Worm (Caenorhabditis elegans) whole organism, L2 larva: Measurements from ENCODE around the gene ugt-35.

Experiments
- C34F6.9 ChIP-seq: fragments of 150-350 bp; optimal IDR thresholded peaks from 2 replicates; lab custom pipeline; 2014; ENCODE audit warnings: missing biosample characterization, missing genetic modification characterization
- F13H6.1 ChIP-seq: sonication (generic microtip); optimal IDR thresholded peaks from 2 replicates; lab custom pipeline; 2016; ENCODE audit warnings: missing genetic modification characterization, missing compliant biosample characterization
- R02D3.7 ChIP-seq: fragments of 150-350 bp; optimal IDR thresholded peaks from 2 replicates; lab custom pipeline; 2014; ENCODE audit warnings: missing biosample characterization, missing genetic modification characterization
- Y55F3AM.14 ChIP-seq: fragments of 200-800 bp; sonication (Bioruptor generic); optimal IDR thresholded peaks from 2 replicates; lab custom pipeline; 2018; ENCODE audit warnings: mild to moderate bottlenecking, missing genetic modification characterization, missing compliant biosample characterization
- ZK546.5 ChIP-seq: sonication (generic microtip); optimal IDR thresholded peaks from 2 replicates; lab custom pipeline; 2017; ENCODE audit warnings: missing biosample characterization, missing genetic modification characterization
- alr-1 ChIP-seq: fragments of 150-350 bp; optimal IDR thresholded peaks from 2 replicates; lab custom pipeline; 2014; ENCODE audit warnings: missing biosample characterization, missing genetic modification characterization
- aly-2 ChIP-seq: fragments of 150-350 bp; optimal IDR thresholded peaks from 2 replicates; lab custom pipeline; 2014; ENCODE audit warnings: missing biosample characterization, missing genetic modification characterization
- ama-1 ChIP-seq: fragments of 150-350 bp; optimal IDR thresholded peaks from 2 replicates; lab custom pipeline; 2018; ENCODE audit warnings: inconsistent platforms
- blmp-1 ChIP-seq: sonication (generic microtip); optimal IDR thresholded peaks from 2 replicates; lab custom pipeline; 2017; ENCODE audit warnings: missing genetic modification characterization, mild to moderate bottlenecking, missing compliant biosample characterization, antibody characterized with exemption, moderate library complexity; ENCODE audit not compliant: insufficient read depth
- ceh-16 ChIP-seq: fragments of 150-350 bp; optimal IDR thresholded peaks from 2 replicates; lab custom pipeline; 2014; ENCODE audit warnings: missing biosample characterization, missing genetic modification characterization
- ceh-82 ChIP-seq: fragments of 150-350 bp; optimal IDR thresholded peaks from 2 replicates; lab custom pipeline; 2014; ENCODE audit warnings: missing biosample characterization, missing genetic modification characterization
- crh-2 ChIP-seq: sonication (generic microtip); optimal IDR thresholded peaks from 2 replicates; lab custom pipeline; 2017; ENCODE audit warnings: missing biosample characterization, missing genetic modification characterization
- dmd-4 ChIP-seq: sonication (generic microtip); optimal IDR thresholded peaks from 2 replicates; lab custom pipeline; 2017; ENCODE audit warnings: missing biosample characterization, missing genetic modification characterization
- elt-1 ChIP-seq: fragments of 150-350 bp; optimal IDR thresholded peaks from 2 replicates; lab custom pipeline; 2014; ENCODE audit warnings: missing biosample characterization, missing genetic modification characterization
- elt-3 ChIP-seq: sonication (generic microtip); optimal IDR thresholded peaks from 2 replicates; lab custom pipeline; 2017; ENCODE audit warnings: missing biosample characterization, missing genetic modification characterization
- fos-1 ChIP-seq: fragments of 150-350 bp; optimal IDR thresholded peaks from 2 replicates; lab custom pipeline; 2014; ENCODE audit warnings: missing biosample characterization, missing genetic modification characterization
- gmeb-1 ChIP-seq: fragments of 150-350 bp; optimal IDR thresholded peaks from 2 replicates; lab custom pipeline; 2014; ENCODE audit warnings: missing biosample characterization, missing genetic modification characterization
- lin-11 ChIP-seq: fragments of 150-350 bp; sonication (generic microtip); optimal IDR thresholded peaks from 2 replicates; lab custom pipeline; 2014; ENCODE audit warnings: missing biosample characterization, missing genetic modification characterization, inconsistent platforms, mixed read lengths
- lin-13 ChIP-seq: fragments of 150-350 bp; optimal IDR thresholded peaks from 2 replicates; lab custom pipeline; 2014; ENCODE audit warnings: missing biosample characterization, missing genetic modification reagents, missing genetic modification characterization
- lin-39 ChIP-seq: fragments of 150-350 bp; optimal IDR thresholded peaks from 2 replicates; lab custom pipeline; 2014; ENCODE audit warnings: missing biosample characterization, missing genetic modification reagents, missing genetic modification characterization
- lsy-2 ChIP-seq, 2 experiments: fragments of 150-350 bp in 1 of 2; sonication (generic microtip) in 1 of 2; optimal IDR thresholded peaks; 2 replicates each; lab custom pipeline; 2014 to 2017; ENCODE audit warnings: missing biosample characterization in 2 of 2, missing genetic modification characterization in 2 of 2
- mab-5 ChIP-seq: fragments of 150-350 bp; optimal IDR thresholded peaks from 2 replicates; lab custom pipeline; 2014; ENCODE audit warnings: missing biosample characterization, missing genetic modification characterization
- mbf-1 ChIP-seq: sonication (generic microtip); optimal IDR thresholded peaks from 2 replicates; lab custom pipeline; 2017; ENCODE audit warnings: missing biosample characterization, missing genetic modification characterization
- mdl-1 ChIP-seq, 2 experiments: fragments of 150-350 bp in 1 of 2; sonication (generic microtip) in 1 of 2; optimal IDR thresholded peaks; 2 replicates each; lab custom pipeline; 2017; ENCODE audit warnings: missing biosample characterization in 2 of 2, missing genetic modification characterization in 2 of 2
- nhr-10 ChIP-seq: sonication (generic microtip); optimal IDR thresholded peaks from 2 replicates; lab custom pipeline; 2017; ENCODE audit warnings: missing biosample characterization, missing genetic modification characterization
- nhr-11 ChIP-seq: fragments of 150-350 bp; optimal IDR thresholded peaks from 2 replicates; lab custom pipeline; 2014; ENCODE audit warnings: missing biosample characterization, missing genetic modification characterization
- nhr-12 ChIP-seq: fragments of 150-350 bp; optimal IDR thresholded peaks from 2 replicates; lab custom pipeline; 2014; ENCODE audit warnings: missing biosample characterization, missing genetic modification characterization
- nhr-129 ChIP-seq: fragments of 150-350 bp; optimal IDR thresholded peaks from 2 replicates; lab custom pipeline; 2014; ENCODE audit warnings: missing biosample characterization, missing genetic modification characterization
- nhr-21 ChIP-seq: fragments of 150-350 bp; optimal IDR thresholded peaks from 2 replicates; lab custom pipeline; 2014; ENCODE audit warnings: missing biosample characterization, missing genetic modification characterization
- nhr-23 ChIP-seq: fragments of 150-350 bp; optimal IDR thresholded peaks from 2 replicates; lab custom pipeline; 2014; ENCODE audit warnings: missing biosample characterization, missing genetic modification reagents, missing genetic modification characterization
- nhr-237 ChIP-seq: fragments of 150-350 bp; optimal IDR thresholded peaks from 2 replicates; lab custom pipeline; 2014; ENCODE audit warnings: missing biosample characterization, missing genetic modification characterization
- nhr-25 ChIP-seq: fragments of 150-350 bp; sonication (generic microtip); optimal IDR thresholded peaks from 3 replicates; lab custom pipeline; 2014; ENCODE audit warnings: missing biosample characterization, missing genetic modification characterization
- nhr-6 ChIP-seq: fragments of 150-350 bp; optimal IDR thresholded peaks from 2 replicates; lab custom pipeline; 2014; ENCODE audit warnings: missing biosample characterization, missing genetic modification characterization
- peb-1 ChIP-seq: fragments of 150-350 bp; optimal IDR thresholded peaks from 2 replicates; lab custom pipeline; 2014; ENCODE audit warnings: missing biosample characterization, missing genetic modification characterization
- sem-4 ChIP-seq: fragments of 150-350 bp; optimal IDR thresholded peaks from 2 replicates; lab custom pipeline; 2014; ENCODE audit warnings: missing biosample characterization, missing genetic modification reagents, missing genetic modification characterization
- skn-1 ChIP-seq: sonication (generic microtip); optimal IDR thresholded peaks from 2 replicates; lab custom pipeline; 2017; ENCODE audit warnings: missing biosample characterization, missing genetic modification characterization
- sma-3 ChIP-seq: sonication (generic microtip); optimal IDR thresholded peaks from 2 replicates; lab custom pipeline; 2016; ENCODE audit warnings: missing genetic modification reagents, missing genetic modification characterization, missing compliant biosample characterization
- sma-9 ChIP-seq, 2 experiments: fragments of 150-350 bp in 1 of 2; sonication (generic microtip) in 1 of 2; optimal IDR thresholded peaks; 2 replicates each; lab custom pipeline; 2014 to 2016; ENCODE audit warnings: missing genetic modification characterization in 2 of 2, mild to moderate bottlenecking in 1 of 2, missing biosample characterization in 1 of 2, missing compliant biosample characterization in 1 of 2, missing genetic modification reagents in 1 of 2, moderate library complexity in 1 of 2
- snpc-4 ChIP-seq: fragments of 150-350 bp; optimal IDR thresholded peaks from 2 replicates; lab custom pipeline; 2014; ENCODE audit warnings: missing biosample characterization, missing genetic modification characterization
- unc-39 ChIP-seq: fragments of 150-350 bp; optimal IDR thresholded peaks from 2 replicates; lab custom pipeline; 2014; ENCODE audit warnings: missing biosample characterization, missing genetic modification characterization
- zag-1 ChIP-seq: fragments of 150-350 bp; optimal IDR thresholded peaks from 2 replicates; lab custom pipeline; 2014; ENCODE audit warnings: missing biosample characterization, missing genetic modification characterization
- ztf-1 ChIP-seq: fragments of 200-800 bp; sonication (Bioruptor generic); conservative IDR thresholded peaks from 2 replicates; pipeline ENCODE4 v1.3.6; 2022; ENCODE audit warnings: missing genetic modification characterization, missing compliant biosample characterization
- ztf-11 ChIP-seq: sonication (generic microtip); optimal IDR thresholded peaks from 2 replicates; lab custom pipeline; 2017; ENCODE audit warnings: missing biosample characterization, missing genetic modification characterization
- ztf-4 ChIP-seq: fragments of 150-350 bp; optimal IDR thresholded peaks from 2 replicates; lab custom pipeline; 2014; ENCODE audit warnings: missing biosample characterization, missing genetic modification characterization

Gene ugt-35

DNA sequence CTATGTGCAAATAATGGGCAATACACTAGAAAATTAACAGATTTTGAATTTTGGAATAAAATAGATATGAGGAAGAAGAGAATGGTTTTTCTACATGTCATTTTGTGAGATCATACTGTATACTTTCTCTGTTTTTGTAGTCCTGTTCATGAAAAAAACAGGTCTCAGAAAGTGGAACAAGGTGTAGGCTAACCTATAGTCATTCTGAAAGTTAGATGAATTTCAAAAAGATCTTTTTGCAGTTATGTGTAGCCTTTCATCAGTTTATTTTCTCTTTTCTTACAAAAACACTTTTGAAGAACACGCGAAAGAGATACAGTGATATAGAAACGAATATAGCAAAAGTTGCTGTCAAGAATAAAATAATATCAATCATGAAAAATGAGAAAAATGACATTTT is at the start of gene ugt-35:
TSS of gene ugt-35 (minus strand) at position 101 of the 400 bp plus-strand sequence.
- TF ChIP-seq nhr-12 (tag; lab: Kevin White, UChicago), result no peak
- no peak for TF ChIP-seq F13H6.1 (tag; lab: Kevin White, UChicago)
- TF ChIP-seq ztf-11 (tag; lab: Kevin White, UChicago), result no peak

ce11 chrV:10702910-10703309 is 48.8 kb upstream of the ugt-35 start:
- TF ChIP-seq ceh-16 (tag; lab: Kevin White, UChicago), result no peak
- peak; percentile 7 for TF ChIP-seq blmp-1 (tag; lab: Kevin White, UChicago)
- TF ChIP-seq lsy-2 (tag; optimal IDR thresholded peaks at IDR 0.05; lab: Kevin White, UChicago), result no peak

DNA sequence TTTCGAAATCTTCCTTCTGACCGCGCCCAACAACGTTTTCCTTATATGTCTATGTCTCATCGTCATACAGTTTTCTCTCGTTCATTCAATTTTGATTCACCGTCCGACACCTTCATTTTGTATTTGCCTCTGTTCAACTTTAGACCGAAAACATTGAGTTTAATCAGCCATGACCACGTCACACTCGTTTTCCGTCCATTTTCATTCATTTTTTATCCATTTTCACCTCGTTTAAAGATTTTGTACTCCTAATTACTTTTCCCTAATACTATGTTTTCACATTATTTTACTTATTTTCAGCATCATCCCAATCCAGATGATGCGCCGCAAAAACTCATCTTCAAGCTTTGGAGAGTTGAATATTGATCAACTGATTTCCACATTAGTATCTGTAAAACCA is 48.2 kb upstream of the ugt-35 start, which contains the start of gene pph-1:
TSS of gene pph-1 (plus strand) at position 301 of the 400 bp plus-strand sequence.
- TF ChIP-seq lin-11, result no peak
- no peak for TF ChIP-seq zag-1
- no peak for TF ChIP-seq peb-1 (tag; lab: Kevin White, UChicago)
- TF ChIP-seq ama-1 (lab: Kevin White, UChicago), result no peak
- TF ChIP-seq unc-39, result no peak
- no peak for TF ChIP-seq R02D3.7 (tag; lab: Kevin White, UChicago)
- TF ChIP-seq elt-1, result no peak
- no peak for TF ChIP-seq sem-4 (tag; lab: Kevin White, UChicago)
- no peak for TF ChIP-seq mab-5 (tag; lab: Kevin White, UChicago)

- TF ChIP-seq crh-2 (tag; lab: Kevin White, UChicago), result peak; percentile 63
- no peak for TF ChIP-seq sma-9 (GFP tag; optimal IDR thresholded peaks at IDR 0.05; lab: Kevin White, UChicago)
- TF ChIP-seq sma-9 (tag; optimal IDR thresholded peaks at IDR 0.05; lab: Kevin White, UChicago), result no peak
Observed at ce11 chrV:10699122-10699521, 45.1 kb upstream of the ugt-35 start.

- TF ChIP-seq nhr-25 (tag; lab: Kevin White, UChicago) (no peak), R02D3.7 (tag; lab: Kevin White, UChicago) (no peak), mdl-1 (tag; optimal IDR thresholded peaks at IDR 0.05; lab: Kevin White, UChicago) (no peak), aly-2 (tag; lab: Kevin White, UChicago) (no peak), skn-1 (tag; lab: Kevin White, UChicago) (no peak), Y55F3AM.14 (GFP tag; lab: Kevin White, UChicago) (no peak), alr-1 (tag; lab: Kevin White, UChicago) (no peak), dmd-4 (tag; lab: Kevin White, UChicago) (no peak), ztf-11 (tag; lab: Kevin White, UChicago) (no peak), ama-1 (lab: Kevin White, UChicago) (no peak), lsy-2 (tag; optimal IDR thresholded peaks at IDR 0.05; lab: Kevin White, UChicago) (no peak)
Observed at ce11 chrV:10695181-10695580, 41.1 kb upstream of the ugt-35 start, which contains the start of gene C05A2.4. Gene C05A2.4, plus strand, starts transcription at chrV:10695481.

DNA sequence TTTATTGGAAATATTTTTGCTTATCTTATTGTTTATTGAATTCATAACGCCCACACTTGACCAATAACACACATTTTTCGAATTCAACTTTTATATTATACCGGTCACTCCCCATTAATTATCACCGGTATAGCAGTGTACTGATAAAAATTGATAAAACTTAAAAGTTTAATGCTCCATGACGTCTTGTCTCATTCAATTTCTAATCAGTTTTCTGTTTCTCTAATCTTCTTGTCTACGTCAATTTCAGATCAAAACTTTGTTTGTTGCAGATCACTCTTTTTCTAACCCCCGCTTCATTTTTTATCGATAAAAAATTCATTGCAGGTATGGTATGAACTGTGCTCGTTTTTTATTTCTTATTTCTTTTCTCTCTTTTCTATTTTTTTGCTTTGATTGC is 39.7 kb upstream of the ugt-35 start:
- TF ChIP-seq lin-13 (no peak), lin-39 (no peak), alr-1 (tag; lab: Kevin White, UChicago) (no peak), nhr-23 (tag; lab: Kevin White, UChicago) (no peak), elt-3 (tag; lab: Kevin White, UChicago) (no peak), nhr-21 (no peak), nhr-237 (tag; lab: Kevin White, UChicago) (no peak), ztf-4 (tag; lab: Kevin White, UChicago) (no peak), nhr-10 (tag; lab: Kevin White, UChicago) (no peak), ama-1 (lab: Kevin White, UChicago) (no peak), sma-3 (GFP tag; lab: Kevin White, UChicago) (no peak), lsy-2 (tag; optimal IDR thresholded peaks at IDR 0.05; lab: Kevin White, UChicago) (no peak), ceh-82 (tag; lab: Kevin White, UChicago) (no peak), mab-5 (tag; lab: Kevin White, UChicago) (no peak), nhr-11 (tag; lab: Kevin White, UChicago) (no peak), mbf-1 (tag; lab: Kevin White, UChicago) (no peak), ztf-1 (GFP tag; lab: Robert Waterston, UW) (no peak), ZK546.5 (tag; lab: Kevin White, UChicago) (no peak), snpc-4 (tag; lab: Kevin White, UChicago) (no peak), fos-1 (tag; lab: Kevin White, UChicago) (peak; percentile 95), gmeb-1 (tag; lab: Kevin White, UChicago) (peak; percentile 46), lin-11 (no peak), peb-1 (tag; lab: Kevin White, UChicago) (no peak), elt-1 (no peak), C34F6.9 (no peak), blmp-1 (tag; lab: Kevin White, UChicago) (no peak), nhr-6 (tag; lab: Kevin White, UChicago) (no peak), nhr-129 (tag; lab: Kevin White, UChicago) (no peak), Y55F3AM.14 (GFP tag; lab: Kevin White, UChicago) (no peak)
